Fruit fly (Drosophila melanogaster) whole organism, prepupa: Measurements from ENCODE around the gene CG7367.

Experiments
- Blimp-1 ChIP-seq: fragments of 200-800 bp; sonication (Bioruptor generic); optimal IDR thresholded peaks from 3 replicates; lab custom pipeline; 2017; ENCODE audit warnings: missing biosample characterization, missing genetic modification characterization, mild to moderate bottlenecking, moderate library complexity, missing genetic modification reagents
- CG6163 ChIP-seq: fragments of 200-800 bp; sonication (Bioruptor generic); IDR thresholded peaks from 3 replicates; pipeline ENCODE4 v1.3.6; 2022; ENCODE audit warnings: missing biosample characterization, missing genetic modification characterization
- CG6792 ChIP-seq: fragments of 200-800 bp; sonication (Bioruptor generic); optimal IDR thresholded peaks from 3 replicates; lab custom pipeline; 2016; ENCODE audit warnings: missing biosample characterization, missing genetic modification characterization
- CG6854 ChIP-seq: fragments of 200-800 bp; sonication (Bioruptor generic); optimal IDR thresholded peaks from 2 replicates; lab custom pipeline; 2017; ENCODE audit warnings: missing biosample characterization, mild to moderate bottlenecking, missing genetic modification characterization
- Gug ChIP-seq: fragments of 200-800 bp; sonication (Bioruptor generic); IDR thresholded peaks from 2 replicates; pipeline ENCODE4 v1.3.6; 2022; ENCODE audit warnings: missing biosample characterization, missing genetic modification characterization
- Lpt ChIP-seq: fragments of 200-800 bp; sonication (Bioruptor generic); optimal IDR thresholded peaks from 3 replicates; lab custom pipeline; 2016; ENCODE audit warnings: missing biosample characterization, missing genetic modification characterization
- dac ChIP-seq: fragments of 200-800 bp; sonication (Bioruptor generic); optimal IDR thresholded peaks from 2 replicates; lab custom pipeline; 2017; ENCODE audit warnings: missing biosample characterization, mild to moderate bottlenecking, missing genetic modification characterization
- net ChIP-seq: fragments of 200-800 bp; sonication (Bioruptor generic); optimal IDR thresholded peaks from 3 replicates; lab custom pipeline; 2016; ENCODE audit warnings: missing biosample characterization, missing genetic modification characterization
- ss ChIP-seq, 2 experiments: fragments of 200-800 bp; sonication (Bioruptor generic); optimal IDR thresholded peaks; 2 replicates in 1 of 2; 3 replicates in 1 of 2; lab custom pipeline; 2017 to 2018; ENCODE audit warnings: mild to moderate bottlenecking in 2 of 2, missing biosample characterization in 2 of 2, missing genetic modification characterization in 2 of 2, moderate library complexity in 1 of 2
- vri ChIP-seq: fragments of 200-800 bp; sonication (Bioruptor generic); optimal IDR thresholded peaks from 3 replicates; lab custom pipeline; 2016; ENCODE audit warnings: missing biosample characterization, mild to moderate bottlenecking, missing genetic modification characterization

DNA sequence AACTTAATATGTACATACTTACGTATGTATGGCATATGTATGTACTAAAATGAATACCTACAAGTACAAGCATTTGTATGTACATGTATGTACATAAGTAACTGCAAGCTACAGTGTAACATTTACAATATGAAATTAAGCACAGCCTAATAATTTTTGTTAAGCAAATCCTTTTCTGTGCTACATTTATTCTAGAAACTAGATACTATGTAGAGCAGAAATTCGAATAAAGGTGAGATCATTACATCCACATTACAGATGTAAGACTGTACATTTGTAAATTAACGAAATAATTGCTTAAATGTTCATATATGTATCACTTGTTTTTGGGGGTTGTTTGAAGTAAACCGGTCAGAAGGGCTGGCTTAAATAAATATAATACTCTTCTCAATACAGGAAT is 47.6 kb downstream of the CG7367 start:
- TF ChIP-seq net (GFP tag; lab: Kevin White, UChicago): no peak
- TF ChIP-seq Blimp-1: no peak
- TF ChIP-seq CG6854 (GFP tag; lab: Kevin White, UChicago): no peak
- no peak for TF ChIP-seq ss (GFP tag; optimal IDR thresholded peaks at IDR 0.05; lab: Kevin White, UChicago)
- TF ChIP-seq Lpt (GFP tag; lab: Kevin White, UChicago): no peak
- no peak for TF ChIP-seq Gug (GFP tag; lab: Robert Waterston, UW)
- 0 out of 3 replicates have a peak, but pooled peaks have one; percentile 39 for TF ChIP-seq CG6163 (GFP tag; lab: Robert Waterston, UW)
- TF ChIP-seq CG6792 (GFP tag; lab: Kevin White, UChicago): peak; percentile 36
- TF ChIP-seq vri (GFP tag; lab: Kevin White, UChicago): peak; percentile 25
- no peak for TF ChIP-seq dac (GFP tag; lab: Kevin White, UChicago)
